Fruit fly (Drosophila melanogaster): ENCODE results near the gene mip130.
A peak's percentile ranks its signal among the peaks of the same experiment; 100 is the strongest.

mip130 gene

dm6 chrX:1940020-1940419, 32.0 kb downstream of the mip130 start, which contains the start of the genes CG3857 and CG3587 (continued):
- TF ChIP-seq cas (GFP tag; IDR thresholded peaks at IDR 0.05) (0 out of 2 replicates have a peak, but pooled peaks have one; percentile 28), al (GFP tag; IDR thresholded peaks at IDR 0.05) (peak; percentile 75), ab (GFP tag; optimal IDR thresholded peaks at IDR 0.05) (no peak), B-H1 (GFP tag; IDR thresholded peaks at IDR 0.05) (no peak), br (optimal IDR thresholded peaks at IDR 0.05) (no peak), CG18764 (GFP tag; optimal IDR thresholded peaks at IDR 0.05) (peak; percentile 44), tx (GFP tag; optimal IDR thresholded peaks at IDR 0.05) (peak; percentile 83), CG2199 (GFP tag; IDR thresholded peaks at IDR 0.05) (no peak), repo (GFP tag; optimal IDR thresholded peaks at IDR 0.05) (peak; percentile 64), Six4 (GFP tag; optimal IDR thresholded peaks at IDR 0.05) (peak; percentile 59), CG4820 (GFP tag; optimal IDR thresholded peaks at IDR 0.05) (peak; percentile 70), Dfd (GFP tag; optimal IDR thresholded peaks at IDR 0.05) (no peak), crp (GFP tag; optimal IDR thresholded peaks at IDR 0.05) (peak in 1 of 2 experiments; percentile 61), chn (GFP tag; optimal IDR thresholded peaks at IDR 0.05) (peak; percentile 83), Dll (GFP tag; IDR thresholded peaks at IDR 0.05; ENCODE audit: partially characterized antibody) (no peak), CG11456 (GFP tag; IDR thresholded peaks at IDR 0.05) (peak; percentile 73; the same call in 2 of the 3 replicates), bigmax (GFP tag; optimal IDR thresholded peaks at IDR 0.05) (peak; percentile 35), nerfin-1 (tag; optimal IDR thresholded peaks at IDR 0.05) (peak; percentile 52), Mrtf (GFP tag; IDR thresholded peaks at IDR 0.05) (no peak), Ssrp (tag; optimal IDR thresholded peaks at IDR 0.05) (peak; percentile 71), CG8290 (GFP tag; optimal IDR thresholded peaks at IDR 0.05) (peak; percentile 79), CG8290 (tag; optimal IDR thresholded peaks at IDR 0.05) (peak; percentile 57 to 70), CG18262 (tag; optimal IDR thresholded peaks at IDR 0.05) (peak; percentile 71), Ets65A (GFP tag) (peak; percentile 99), so (GFP tag; IDR thresholded peaks at IDR 0.05) (no peak; the same call in 2 of the 3 replicates), dati (GFP tag; IDR thresholded peaks at IDR 0.05) (no peak), CG10654 (GFP tag; optimal IDR thresholded peaks at IDR 0.05) (peak; percentile 58), Jarid2 (GFP tag; optimal IDR thresholded peaks at IDR 0.05) (peak; percentile 49), CG16779 (GFP tag; IDR thresholded peaks at IDR 0.05) (no peak), CG2116 (GFP tag; optimal IDR thresholded peaks at IDR 0.05) (peak; percentile 63), fd96Cb (tag; optimal IDR thresholded peaks at IDR 0.05) (peak; percentile 47), jing (GFP tag; optimal IDR thresholded peaks at IDR 0.05) (peak; percentile 44), row (GFP tag; IDR thresholded peaks at IDR 0.05) (peak; percentile 96), seq (GFP tag; IDR thresholded peaks at IDR 0.05) (0 out of 2 replicates have a peak, but pooled peaks have one; percentile 21), esg (GFP tag; conservative IDR thresholded peaks at IDR 0.05) (peak; percentile 57), CG8281 (tag; optimal IDR thresholded peaks at IDR 0.05) (peak; percentile 11), CG1602 (GFP tag; optimal IDR thresholded peaks at IDR 0.05) (peak; percentile 75), ara (GFP tag; IDR thresholded peaks at IDR 0.05) (no peak), fd64A (GFP tag; optimal IDR thresholded peaks at IDR 0.05) (no peak), CG18599 (GFP tag; optimal IDR thresholded peaks at IDR 0.05) (peak; percentile 73), CG8924 (tag; optimal IDR thresholded peaks at IDR 0.05) (peak; percentile 64), CG9876 (GFP tag; optimal IDR thresholded peaks at IDR 0.05) (peak; percentile 69), org-1 (GFP tag; optimal IDR thresholded peaks at IDR 0.05) (peak; percentile 66), NC2β (GFP tag; optimal IDR thresholded peaks at IDR 0.05) (peak; percentile 58), CG10274 (GFP tag; optimal IDR thresholded peaks at IDR 0.05) (peak; percentile 1), corto (GFP tag; optimal IDR thresholded peaks at IDR 0.05) (peak; percentile 12), Eip74EF (GFP tag; optimal IDR thresholded peaks at IDR 0.05) (no peak), salm (tag; optimal IDR thresholded peaks at IDR 0.05) (no peak), HmgD (GFP tag; optimal IDR thresholded peaks at IDR 0.05) (peak; percentile 90), Mad (GFP tag; optimal IDR thresholded peaks at IDR 0.05) (peak; percentile 77), CG13287 (GFP tag; IDR thresholded peaks at IDR 0.05; ENCODE audit: partially characterized antibody) (peak; percentile 62), klu (GFP tag; IDR thresholded peaks at IDR 0.05) (peak; percentile 57; the same call in 1 of the 2 replicates)
